Fruit fly (Drosophila melanogaster): ENCODE results near the gene Lint-O.
A peak's percentile ranks its signal among the peaks of the same experiment; 100 is the strongest.

The Lint-O gene

DNA sequence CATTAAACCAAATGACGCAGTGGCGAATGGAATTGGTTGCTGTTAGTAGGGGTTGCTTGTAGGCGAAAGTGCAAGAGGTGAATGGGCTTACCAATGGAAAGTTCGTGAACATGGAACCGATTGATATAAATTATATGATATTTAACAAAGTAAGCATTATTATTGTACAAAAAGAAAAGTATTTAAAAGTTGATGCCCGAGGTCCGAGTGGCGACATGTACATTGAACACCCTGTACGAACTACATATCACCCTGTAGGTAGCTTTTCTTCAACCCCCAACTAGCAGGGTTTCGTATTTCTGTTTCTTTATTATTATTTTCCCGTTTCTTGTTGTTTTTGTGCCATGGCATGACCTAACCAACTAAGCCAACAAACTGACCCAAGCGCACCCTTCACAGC is 41.3 kb upstream of the Lint-O start (continued):
- TF ChIP-seq eg (GFP tag; IDR thresholded peaks at IDR 0.05) = no peak

DNA sequence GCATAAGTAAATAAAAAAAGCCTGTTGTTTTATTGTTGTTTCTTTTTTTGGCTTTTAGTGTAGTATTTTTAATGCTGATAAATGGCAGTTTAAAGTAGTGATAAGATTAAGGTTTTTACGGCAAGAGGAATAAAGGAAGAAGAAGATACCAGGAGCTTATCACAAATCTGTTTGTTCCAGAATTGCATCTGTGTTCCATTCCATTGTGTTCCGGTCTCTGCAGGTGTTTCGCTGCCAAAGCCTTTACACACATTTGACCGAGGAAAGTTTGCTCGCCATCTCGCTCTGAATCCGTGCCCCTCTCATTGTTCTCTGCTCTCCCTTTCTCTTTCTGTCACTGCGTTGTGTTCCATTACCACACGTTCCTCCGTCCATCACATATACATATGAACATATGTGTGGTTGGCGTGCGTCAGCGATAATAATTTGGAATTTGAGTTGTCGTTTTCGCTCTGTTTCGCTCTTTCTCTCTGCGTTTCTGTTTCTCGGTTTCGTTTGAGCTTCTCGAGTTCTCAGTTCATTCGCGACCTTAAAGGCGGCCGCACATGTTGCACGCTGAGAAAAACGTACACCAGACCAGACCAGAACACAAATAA is 40.1 kb upstream of the Lint-O start:
- no peak for TF ChIP-seq lz (GFP tag; optimal IDR thresholded peaks at IDR 0.05)
- TF ChIP-seq CG8319 (GFP tag; optimal IDR thresholded peaks at IDR 0.05) = no peak
- TF ChIP-seq CG1621 (tag; optimal IDR thresholded peaks at IDR 0.05) = peak; percentile 16
- TF ChIP-seq CG10631 (GFP tag; optimal IDR thresholded peaks at IDR 0.05) = no peak
- TF ChIP-seq Lpt (GFP tag; optimal IDR thresholded peaks at IDR 0.05) = no peak
- TF ChIP-seq CG8119 (GFP tag; IDR thresholded peaks at IDR 0.05) = 0 out of 3 replicates have a peak, but pooled peaks have one; percentile 34
- no peak for TF ChIP-seq CG7368 (GFP tag; optimal IDR thresholded peaks at IDR 0.05)
- no peak for TF ChIP-seq fd59A (GFP tag; optimal IDR thresholded peaks at IDR 0.05)
- peak; percentile 62 for TF ChIP-seq CG6276 (GFP tag; optimal IDR thresholded peaks at IDR 0.05)
- TF ChIP-seq topi (GFP tag; optimal IDR thresholded peaks at IDR 0.05) = peak; percentile 11
- TF ChIP-seq net (GFP tag; optimal IDR thresholded peaks at IDR 0.05) = peak; percentile 15
- peak; percentile 49 for TF ChIP-seq CG6808 (GFP tag; optimal IDR thresholded peaks at IDR 0.05)
- TF ChIP-seq CG3032 (tag; optimal IDR thresholded peaks at IDR 0.05) = peak; percentile 2
- peak; percentile 28 for TF ChIP-seq CG3919 (GFP tag; optimal IDR thresholded peaks at IDR 0.05)
- TF ChIP-seq Hr38 (GFP tag; optimal IDR thresholded peaks at IDR 0.05) = no peak
- no peak for TF ChIP-seq acj6 (GFP tag; optimal IDR thresholded peaks at IDR 0.05)
- TF ChIP-seq Ets96B (tag; optimal IDR thresholded peaks at IDR 0.05) = no peak
- peak; percentile 71 for TF ChIP-seq Sox102F (GFP tag; optimal IDR thresholded peaks at IDR 0.05)
- no peak for TF ChIP-seq CG4318 (GFP tag; optimal IDR thresholded peaks at IDR 0.05)
- peak; percentile 43; the same call in 1 of the 3 replicates for TF ChIP-seq eg (GFP tag; IDR thresholded peaks at IDR 0.05)
- no peak for TF ChIP-seq CG11762 (GFP tag; optimal IDR thresholded peaks at IDR 0.05; ENCODE audit: insufficient read depth)
- peak; percentile 39 for TF ChIP-seq fkh (GFP tag; optimal IDR thresholded peaks at IDR 0.05)
- TF ChIP-seq svp (GFP tag) = peak; percentile 88
- no peak for TF ChIP-seq achi (GFP tag; optimal IDR thresholded peaks at IDR 0.05)
- peak; percentile 68 for TF ChIP-seq Eip78C (GFP tag)
- TF ChIP-seq CG6854 (GFP tag; optimal IDR thresholded peaks at IDR 0.05) = peak; percentile 39
- no peak for TF ChIP-seq salr (GFP tag; optimal IDR thresholded peaks at IDR 0.05)
- no peak for TF ChIP-seq OdsH (GFP tag; optimal IDR thresholded peaks at IDR 0.05)
- peak; percentile 42; the same call in 1 of the 2 replicates for TF ChIP-seq CG15336 (GFP tag; IDR thresholded peaks at IDR 0.05)
- TF ChIP-seq esn (GFP tag; optimal IDR thresholded peaks at IDR 0.05) = peak; percentile 8
- no peak for TF ChIP-seq CG32006 (GFP tag; optimal IDR thresholded peaks at IDR 0.05)
- no peak for TF ChIP-seq Smox (GFP tag; optimal IDR thresholded peaks at IDR 0.05)
- peak; percentile 84 for TF ChIP-seq vri (GFP tag; optimal IDR thresholded peaks at IDR 0.05)
- peak; percentile 78 for TF ChIP-seq Sox14 (GFP tag; optimal IDR thresholded peaks at IDR 0.05)
- TF ChIP-seq CG6163 (GFP tag; IDR thresholded peaks at IDR 0.05) = peak; percentile 64; the same call in 2 of the 3 replicates
- peak; percentile 42 to 72 for TF ChIP-seq ss (GFP tag; optimal IDR thresholded peaks at IDR 0.05)
- TF ChIP-seq Met (GFP tag; optimal IDR thresholded peaks at IDR 0.05) = peak; percentile 43
- TF ChIP-seq Blimp-1 (GFP tag; optimal IDR thresholded peaks at IDR 0.05) = peak; percentile 58
- no peak for TF ChIP-seq CG8632 (GFP tag; optimal IDR thresholded peaks at IDR 0.05)
- TF ChIP-seq CG16779 (tag; optimal IDR thresholded peaks at IDR 0.05) = peak; percentile 17
- TF ChIP-seq CG34406 (GFP tag; optimal IDR thresholded peaks at IDR 0.05) = no peak
- peak; percentile 39 for TF ChIP-seq CG9139 (GFP tag; optimal IDR thresholded peaks at IDR 0.05)
- no peak for TF ChIP-seq Hr4 (GFP tag; optimal IDR thresholded peaks at IDR 0.05)
- peak; percentile 40 for TF ChIP-seq dsx (GFP tag; optimal IDR thresholded peaks at IDR 0.05; ENCODE audit: poor library complexity, severe bottlenecking)
- TF ChIP-seq Eip75B (GFP tag; optimal IDR thresholded peaks at IDR 0.05) = peak; percentile 5

All from whole organism, prepupa.